Worm (Caenorhabditis elegans) whole organism, L3 larva: ENCODE data around the gene fmo-4.

Experiments used
- ZK546.5 ChIP-seq: sonication (generic microtip); optimal IDR thresholded peaks from 2 replicates; lab custom pipeline; 2017; ENCODE audit warnings: missing biosample characterization, missing genetic modification characterization
- ceh-16 ChIP-seq: sonication (generic microtip); optimal IDR thresholded peaks from 2 replicates; lab custom pipeline; 2017; ENCODE audit warnings: missing biosample characterization, missing genetic modification characterization
- ceh-28 ChIP-seq: fragments of 150-350 bp; optimal IDR thresholded peaks from 2 replicates; lab custom pipeline; 2014; ENCODE audit warnings: missing biosample characterization, missing genetic modification reagents, missing genetic modification characterization
- ceh-82 ChIP-seq: fragments of 150-350 bp; optimal IDR thresholded peaks from 2 replicates; lab custom pipeline; 2014; ENCODE audit warnings: missing biosample characterization, missing genetic modification characterization
- egl-27 ChIP-seq: sonication (generic microtip); optimal IDR thresholded peaks from 4 replicates; lab custom pipeline; 2017; ENCODE audit warnings: missing biosample characterization, missing genetic modification reagents, missing genetic modification characterization
- egl-5 ChIP-seq: fragments of 150-350 bp; optimal IDR thresholded peaks from 2 replicates; lab custom pipeline; 2017; ENCODE audit warnings: missing biosample characterization, missing genetic modification reagents, missing genetic modification characterization, inconsistent platforms
- lin-39 ChIP-seq: fragments of 150-350 bp; optimal IDR thresholded peaks from 2 replicates; lab custom pipeline; 2018; ENCODE audit warnings: missing biosample characterization, missing genetic modification reagents, missing genetic modification characterization
- nhr-28 ChIP-seq: fragments of 150-350 bp; optimal IDR thresholded peaks from 2 replicates; lab custom pipeline; 2014; ENCODE audit warnings: missing biosample characterization, missing genetic modification characterization
- pha-4 ChIP-seq: fragments of 150-350 bp; optimal IDR thresholded peaks from 2 replicates; lab custom pipeline; 2014; ENCODE audit warnings: missing biosample characterization, missing genetic modification reagents, missing genetic modification characterization
- pqm-1 ChIP-seq: fragments of 150-350 bp; optimal IDR thresholded peaks from 2 replicates; lab custom pipeline; 2017; ENCODE audit warnings: missing biosample characterization, missing genetic modification characterization, inconsistent platforms
- skn-1 ChIP-seq: fragments of 150-350 bp; optimal IDR thresholded peaks from 2 replicates; lab custom pipeline; 2014; ENCODE audit warnings: missing biosample characterization, missing genetic modification characterization
- unc-39 ChIP-seq: sonication (generic microtip); optimal IDR thresholded peaks from 4 replicates; lab custom pipeline; 2017; ENCODE audit warnings: missing biosample characterization, missing genetic modification characterization
- zag-1 ChIP-seq: fragments of 150-350 bp; optimal IDR thresholded peaks from 2 replicates; lab custom pipeline; 2014; ENCODE audit warnings: missing biosample characterization, missing genetic modification characterization

- TF ChIP-seq skn-1 (tag; lab: Kevin White, UChicago) (no peak), egl-5 (tag; lab: Kevin White, UChicago) (no peak), ceh-28 (no peak), pqm-1 (tag; lab: Kevin White, UChicago) (no peak), ZK546.5 (tag; lab: Kevin White, UChicago) (no peak), lin-39 (tag; lab: Kevin White, UChicago) (no peak), ceh-82 (tag; lab: Kevin White, UChicago) (no peak), unc-39 (tag; lab: Kevin White, UChicago) (no peak), egl-27 (tag; lab: Kevin White, UChicago) (no peak), nhr-28 (tag; lab: Kevin White, UChicago) (no peak), ceh-16 (tag; lab: Kevin White, UChicago) (no peak), zag-1 (tag; lab: Kevin White, UChicago) (no peak), pha-4 (tag; lab: Kevin White, UChicago) (no peak)
These were observed 42.7 kb downstream of the fmo-4 start, which contains the start of gene grl-17 for ce11 chrV:13563841-13564240.
